Worm (Caenorhabditis elegans): ENCODE data around the gene tps-2.

tps-2 gene

ce11 chrII:14611307-14611706, 10.6 kb downstream of the tps-2 start:
- TF ChIP-seq ztf-4 (tag; optimal IDR thresholded peaks at IDR 0.05) (no peak), Y55F3AM.14 (GFP tag; optimal IDR thresholded peaks at IDR 0.05) (no peak), nhr-10 (tag; optimal IDR thresholded peaks at IDR 0.05) (no peak), egl-27 (tag; optimal IDR thresholded peaks at IDR 0.05) (no peak), mbf-1 (tag; optimal IDR thresholded peaks at IDR 0.05) (no peak), nhr-6 (tag; optimal IDR thresholded peaks at IDR 0.05) (no peak), ztf-11 (tag; optimal IDR thresholded peaks at IDR 0.05) (no peak), snpc-4 (tag; optimal IDR thresholded peaks at IDR 0.05) (no peak), fos-1 (tag; optimal IDR thresholded peaks at IDR 0.05) (no peak), unc-39 (tag; optimal IDR thresholded peaks at IDR 0.05) (no peak), sma-9 (GFP tag; optimal IDR thresholded peaks at IDR 0.05) (no peak), sma-9 (tag; optimal IDR thresholded peaks at IDR 0.05) (no peak), unc-62 (GFP tag; optimal IDR thresholded peaks at IDR 0.05) (no peak), unc-55 (GFP tag; optimal IDR thresholded peaks at IDR 0.05) (no peak), ama-1 (optimal IDR thresholded peaks at IDR 0.05) (no peak)

- TF ChIP-seq ama-1 (optimal IDR thresholded peaks at IDR 0.05) (no peak), nhr-12 (tag; optimal IDR thresholded peaks at IDR 0.05) (no peak), mdl-1 (tag; optimal IDR thresholded peaks at IDR 0.05) (no peak), blmp-1 (tag; optimal IDR thresholded peaks at IDR 0.05; ENCODE audit: insufficient read depth) (no peak), lin-39 (tag; optimal IDR thresholded peaks at IDR 0.05) (no peak), sma-9 (GFP tag; optimal IDR thresholded peaks at IDR 0.05) (no peak), sma-9 (tag; optimal IDR thresholded peaks at IDR 0.05) (no peak), dmd-4 (tag; optimal IDR thresholded peaks at IDR 0.05) (no peak), Y55F3AM.14 (GFP tag; optimal IDR thresholded peaks at IDR 0.05) (no peak), unc-62 (GFP tag; optimal IDR thresholded peaks at IDR 0.05) (no peak), ZK546.5 (tag; optimal IDR thresholded peaks at IDR 0.05) (no peak), ztf-11 (tag; optimal IDR thresholded peaks at IDR 0.05) (no peak), sem-4 (tag; optimal IDR thresholded peaks at IDR 0.05) (no peak), nhr-77 (tag; optimal IDR thresholded peaks at IDR 0.05) (no peak), aly-2 (tag; optimal IDR thresholded peaks at IDR 0.05) (no peak), ceh-16 (tag; optimal IDR thresholded peaks at IDR 0.05) (no peak), unc-39 (tag; optimal IDR thresholded peaks at IDR 0.05) (no peak), zag-1 (tag; optimal IDR thresholded peaks at IDR 0.05) (no peak), nhr-23 (tag; optimal IDR thresholded peaks at IDR 0.05) (no peak), fos-1 (tag; optimal IDR thresholded peaks at IDR 0.05) (no peak)
Observed at ce11 chrII:14615735-14616134, 15.0 kb downstream of the tps-2 start, which contains the start of gene mltn-9. mltn-9 (plus strand) TSS chrII:14616035.

- TF ChIP-seq fos-1 (tag; optimal IDR thresholded peaks at IDR 0.05): peak; percentile 27
- TF ChIP-seq nhr-25 (tag; optimal IDR thresholded peaks at IDR 0.05): peak; percentile 27
- peak in 1 of 2 experiments; percentile 52 for TF ChIP-seq lsy-2 (tag; optimal IDR thresholded peaks at IDR 0.05)
- no peak for TF ChIP-seq unc-55 (GFP tag; optimal IDR thresholded peaks at IDR 0.05)
- peak; percentile 34 for TF ChIP-seq blmp-1 (tag; optimal IDR thresholded peaks at IDR 0.05; ENCODE audit: insufficient read depth)
- no peak for TF ChIP-seq nhr-12 (tag; optimal IDR thresholded peaks at IDR 0.05)
- no peak for TF ChIP-seq nhr-77 (tag; optimal IDR thresholded peaks at IDR 0.05)
- no peak for TF ChIP-seq ceh-16 (tag; optimal IDR thresholded peaks at IDR 0.05)
- TF ChIP-seq lin-11 (tag; optimal IDR thresholded peaks at IDR 0.05): no peak
- no peak for TF ChIP-seq ztf-11 (tag; optimal IDR thresholded peaks at IDR 0.05)
- no peak for TF ChIP-seq gmeb-1 (tag; optimal IDR thresholded peaks at IDR 0.05)
Observed at ce11 chrII:14616402-14616801, 15.7 kb downstream of the tps-2 start.

ce11 chrII:14616927-14617326, 16.2 kb downstream of the tps-2 start:
- TF ChIP-seq fos-1 (tag; optimal IDR thresholded peaks at IDR 0.05): peak; percentile 62
- TF ChIP-seq ztf-4 (tag; optimal IDR thresholded peaks at IDR 0.05): no peak
- peak; percentile 50 for TF ChIP-seq sma-9 (GFP tag; optimal IDR thresholded peaks at IDR 0.05)
- no peak for TF ChIP-seq sma-9 (tag; optimal IDR thresholded peaks at IDR 0.05)
- TF ChIP-seq sma-3 (GFP tag; optimal IDR thresholded peaks at IDR 0.05): peak; percentile 29
- TF ChIP-seq gmeb-1 (tag; optimal IDR thresholded peaks at IDR 0.05): peak; percentile 43
- peak; percentile 18 for TF ChIP-seq nhr-21 (tag; optimal IDR thresholded peaks at IDR 0.05)

ce11 chrII:14618158-14618557, 17.5 kb downstream of the tps-2 start:
- TF ChIP-seq lin-13 (GFP tag; optimal IDR thresholded peaks at IDR 0.05) (no peak), egl-27 (tag; optimal IDR thresholded peaks at IDR 0.05) (no peak), nhr-11 (tag; optimal IDR thresholded peaks at IDR 0.05) (no peak), Y55F3AM.14 (GFP tag; optimal IDR thresholded peaks at IDR 0.05) (no peak), lin-39 (tag; optimal IDR thresholded peaks at IDR 0.05) (no peak), ztf-11 (tag; optimal IDR thresholded peaks at IDR 0.05) (no peak), ceh-16 (tag; optimal IDR thresholded peaks at IDR 0.05) (no peak), ama-1 (optimal IDR thresholded peaks at IDR 0.05) (no peak), lsy-2 (tag; optimal IDR thresholded peaks at IDR 0.05) (no peak), ztf-1 (GFP tag; conservative IDR thresholded peaks at IDR 0.05) (no peak), aly-2 (tag; optimal IDR thresholded peaks at IDR 0.05) (no peak), unc-62 (GFP tag; optimal IDR thresholded peaks at IDR 0.05) (no peak)
